Worm (Caenorhabditis elegans): ENCODE measurements around the gene otpl-1.

ce11 chrIV:3552933-3553332 is 15.8 kb upstream of the otpl-1 start:
- TF ChIP-seq ztf-11 (tag; optimal IDR thresholded peaks at IDR 0.05), result no peak
- TF ChIP-seq lin-13 (tag; optimal IDR thresholded peaks at IDR 0.05), result no peak
- TF ChIP-seq unc-120 (tag; optimal IDR thresholded peaks at IDR 0.05; ENCODE audit: poor library complexity, severe bottlenecking), result no peak
- no peak for TF ChIP-seq lsy-2 (tag; optimal IDR thresholded peaks at IDR 0.05)
- TF ChIP-seq elt-1 (tag; optimal IDR thresholded peaks at IDR 0.05; ENCODE audit: borderline replicate concordance, insufficient read depth), result no peak
- no peak for TF ChIP-seq mab-5 (tag; optimal IDR thresholded peaks at IDR 0.05)
- TF ChIP-seq ceh-39 (tag; optimal IDR thresholded peaks at IDR 0.05), result no peak
- TF ChIP-seq unc-39 (tag; optimal IDR thresholded peaks at IDR 0.05), result no peak

Data from whole organism, mixed stage, embryonic.